Fruit fly (Drosophila melanogaster) whole organism, adult: ENCODE measurements around the gene Tollo.

ENCODE experiments used
- CG14711 ChIP-seq: fragments of 200-800 bp; sonication (Bioruptor generic); optimal IDR thresholded peaks from 2 replicates; lab custom pipeline; 2018; ENCODE audit warnings: missing biosample characterization, mild to moderate bottlenecking, missing genetic modification characterization, moderate library complexity
- CG7045 ChIP-seq: fragments of 200-800 bp; sonication (Bioruptor generic); optimal IDR thresholded peaks from 2 replicates; lab custom pipeline; 2017; ENCODE audit warnings: missing biosample characterization, mild to moderate bottlenecking, missing genetic modification characterization
- Mnt ChIP-seq: fragments of 200-800 bp; sonication (Bioruptor generic); optimal IDR thresholded peaks from 2 replicates; lab custom pipeline; 2016; ENCODE audit warnings: missing biosample characterization, mild to moderate bottlenecking, missing genetic modification characterization
- cnc ChIP-seq, 2 experiments: fragments of >200 bp; optimal IDR thresholded peaks; 2 replicates each; lab custom pipeline; 2017

- no peak for TF ChIP-seq Mnt (GFP tag; lab: Kevin White, UChicago)
- no peak for TF ChIP-seq CG14711 (tag; lab: Kevin White, UChicago)
- TF ChIP-seq CG7045 = no peak
- TF ChIP-seq cnc (optimal IDR thresholded peaks at IDR 0.05; lab: Kevin White, UChicago) = no peak
Measured at dm6 chr3L:15226608-15227007, 8.8 kb upstream of the Tollo start.
